Worm (Caenorhabditis elegans): ENCODE measurements around the gene bmk-1.

DNA sequence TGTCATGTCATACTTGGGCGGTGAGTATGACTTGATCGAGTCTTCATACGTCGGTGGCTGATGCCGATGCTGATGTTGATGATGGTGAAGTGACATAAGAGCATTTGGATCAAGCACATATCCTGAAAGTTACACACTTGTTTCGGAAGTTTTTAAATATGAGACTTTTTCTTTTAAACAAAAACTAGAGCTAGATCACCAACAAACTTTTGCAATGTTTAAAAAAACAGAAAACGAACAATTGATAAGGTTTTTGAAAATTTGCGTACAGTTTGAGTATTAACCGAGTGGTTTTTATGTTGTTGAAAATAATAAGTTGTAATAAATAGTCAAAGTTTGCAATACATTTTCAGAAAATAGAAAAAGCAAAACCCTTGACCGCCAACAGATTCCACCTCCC, 27.8 kb upstream of the bmk-1 start, which contains the start of gene R02D5.4:
- TF ChIP-seq unc-39 (tag; optimal IDR thresholded peaks at IDR 0.05) (no peak), zip-2 (tag; optimal IDR thresholded peaks at IDR 0.05) (no peak), cey-2 (tag; optimal IDR thresholded peaks at IDR 0.05; ENCODE audit: borderline replicate concordance, insufficient read depth) (no peak), nhr-48 (tag; optimal IDR thresholded peaks at IDR 0.05) (no peak), unc-62 (GFP tag; optimal IDR thresholded peaks at IDR 0.05 in 1 of 2) (no peak), unc-62 (tag; optimal IDR thresholded peaks at IDR 0.05) (no peak), daf-16 (GFP tag; optimal IDR thresholded peaks at IDR 0.05) (no peak), daf-16 (tag; optimal IDR thresholded peaks at IDR 0.05) (no peak), ZK546.5 (tag; optimal IDR thresholded peaks at IDR 0.05) (no peak)

All from whole organism, L4 larva.